Fruit fly (Drosophila melanogaster) whole organism, embryonic: ENCODE results near the gene HP1b.
A peak's percentile ranks its signal among the peaks of the same experiment; 100 is the strongest.

Source experiments
- Ada2b ChIP-seq: fragments of 200-800 bp; sonication (Bioruptor generic); IDR thresholded peaks from 2 replicates; pipeline ENCODE4 v1.3.6; 2022; ENCODE audit warnings: missing biosample characterization, missing genetic modification characterization
- Adf1 ChIP-seq: fragments of 200-800 bp; sonication (Bioruptor generic); IDR thresholded peaks from 2 replicates; pipeline ENCODE4 v1.3.6; 2022; ENCODE audit warnings: missing biosample characterization, missing genetic modification characterization
- C15 ChIP-seq: fragments of 200-800 bp; sonication (Bioruptor generic); IDR thresholded peaks from 3 replicates; pipeline ENCODE4 v1.3.6; 2022; ENCODE audit warnings: missing biosample characterization, missing genetic modification characterization
- CG11695 ChIP-seq: fragments of 200-800 bp; sonication (Bioruptor generic); IDR thresholded peaks from 3 replicates; pipeline ENCODE4 v1.3.6; 2022; ENCODE audit warnings: missing biosample characterization, missing genetic modification characterization
- CG11723 ChIP-seq: fragments of 200-800 bp; sonication (Bioruptor generic); optimal IDR thresholded peaks from 2 replicates; lab custom pipeline; 2017; ENCODE audit warnings: missing biosample characterization, mild to moderate bottlenecking, missing genetic modification characterization
- CG12299 ChIP-seq: fragments of 200-800 bp; sonication (Bioruptor generic); optimal IDR thresholded peaks from 2 replicates; lab custom pipeline; 2018; ENCODE audit warnings: missing biosample characterization, mild to moderate bottlenecking, missing genetic modification characterization
- CG14965 ChIP-seq: fragments of 200-800 bp; sonication (Bioruptor generic); optimal IDR thresholded peaks from 2 replicates; lab custom pipeline; 2016; ENCODE audit warnings: missing biosample characterization, missing genetic modification characterization, borderline replicate concordance
- CG15696 ChIP-seq: fragments of 200-800 bp; sonication (Bioruptor generic); optimal IDR thresholded peaks from 2 replicates; lab custom pipeline; 2019; ENCODE audit warnings: missing biosample characterization, mild to moderate bottlenecking, missing genetic modification characterization, moderate library complexity
- CG17612 ChIP-seq: fragments of 200-800 bp; sonication (Bioruptor generic); IDR thresholded peaks from 2 replicates; pipeline ENCODE4 v1.3.6; 2022; ENCODE audit warnings: missing biosample characterization, missing genetic modification characterization
- CG31388 ChIP-seq: fragments of 200-800 bp; sonication (Bioruptor generic); optimal IDR thresholded peaks from 2 replicates; lab custom pipeline; 2016; ENCODE audit warnings: missing biosample characterization, missing genetic modification characterization
- CG3281 ChIP-seq: fragments of 200-800 bp; sonication (Bioruptor generic); optimal IDR thresholded peaks from 3 replicates; lab custom pipeline; 2017; ENCODE audit warnings: missing biosample characterization, mild to moderate bottlenecking, missing genetic modification characterization
- CG34422 ChIP-seq: fragments of 200-800 bp; sonication (Bioruptor generic); IDR thresholded peaks from 3 replicates; pipeline ENCODE4 v1.3.6; 2022; ENCODE audit warnings: missing biosample characterization, missing genetic modification characterization
- CG3726 ChIP-seq: fragments of 200-800 bp; sonication (Bioruptor generic); IDR thresholded peaks from 3 replicates; pipeline ENCODE4, ENCODE4 v1.3.6; 2022; ENCODE audit warnings: missing biosample characterization, missing genetic modification characterization
- CG42726 ChIP-seq: fragments of 200-800 bp; sonication (Bioruptor generic); IDR thresholded peaks from 2 replicates; pipeline ENCODE4 v1.3.6; 2022; ENCODE audit warnings: missing biosample characterization, missing genetic modification characterization; ENCODE audit not compliant: partially characterized antibody
- CG5180 ChIP-seq: fragments of 200-800 bp; sonication (Bioruptor generic); optimal IDR thresholded peaks from 3 replicates; lab custom pipeline; 2017; ENCODE audit warnings: missing biosample characterization, missing genetic modification characterization, mild to moderate bottlenecking, moderate library complexity, missing genetic modification reagents
- CG5953 ChIP-seq: fragments of 200-800 bp; sonication (Bioruptor generic); IDR thresholded peaks from 2 replicates; pipeline ENCODE4 v1.3.6; 2022; ENCODE audit warnings: missing biosample characterization, missing genetic modification characterization
- CG6654 ChIP-seq: fragments of 200-800 bp; sonication (Bioruptor generic); optimal IDR thresholded peaks from 2 replicates; lab custom pipeline; 2017; ENCODE audit warnings: missing biosample characterization, mild to moderate bottlenecking, missing genetic modification characterization
- CG6683 ChIP-seq: fragments of 200-800 bp; sonication (Bioruptor generic); optimal IDR thresholded peaks from 2 replicates; lab custom pipeline; 2017; ENCODE audit warnings: missing biosample characterization, mild to moderate bottlenecking, missing genetic modification characterization, missing genetic modification reagents
- CG7786 ChIP-seq: fragments of 200-800 bp; sonication (Bioruptor generic); optimal IDR thresholded peaks from 2 replicates; lab custom pipeline; 2016; ENCODE audit warnings: missing biosample characterization, missing genetic modification characterization
- CG8359 ChIP-seq: fragments of 200-800 bp; sonication (Bioruptor generic); optimal IDR thresholded peaks from 2 replicates; lab custom pipeline; 2017; ENCODE audit warnings: missing biosample characterization, mild to moderate bottlenecking, missing genetic modification characterization, borderline replicate concordance
- CG8765 ChIP-seq: fragments of 200-800 bp; sonication (Bioruptor generic); IDR thresholded peaks from 2 replicates; pipeline ENCODE4 v1.3.6; 2022; ENCODE audit warnings: missing biosample characterization, missing genetic modification characterization
- CrebB ChIP-seq: fragments of 200-800 bp; sonication (Bioruptor generic); optimal IDR thresholded peaks from 3 replicates; lab custom pipeline; 2018; ENCODE audit warnings: missing biosample characterization, mild to moderate bottlenecking, missing genetic modification characterization
- Dll ChIP-seq: fragments of 200-800 bp; sonication (Bioruptor generic); IDR thresholded peaks from 4 replicates; pipeline ENCODE4 v1.3.6; 2022; ENCODE audit warnings: missing biosample characterization, missing genetic modification characterization; ENCODE audit not compliant: partially characterized antibody
- E2f1 ChIP-seq: fragments of 200-800 bp; sonication (Bioruptor generic); IDR thresholded peaks from 2 replicates; pipeline ENCODE4 v1.3.6; 2022; ENCODE audit warnings: missing biosample characterization, missing genetic modification characterization
- Gsc ChIP-seq: fragments of 200-800 bp; sonication (Bioruptor generic); IDR thresholded peaks from 2 replicates; pipeline ENCODE4 v1.3.6; 2022; ENCODE audit warnings: missing biosample characterization, missing genetic modification characterization
- HLHmδ ChIP-seq: fragments of 200-800 bp; sonication (Bioruptor generic); optimal IDR thresholded peaks from 2 replicates; lab custom pipeline; 2018; ENCODE audit warnings: missing biosample characterization, mild to moderate bottlenecking, missing genetic modification characterization, moderate library complexity
- MTF-1 ChIP-seq: fragments of 200-800 bp; sonication (Bioruptor generic); optimal IDR thresholded peaks from 2 replicates; lab custom pipeline; 2018; ENCODE audit warnings: missing biosample characterization, mild to moderate bottlenecking, missing genetic modification characterization, borderline replicate concordance
- Meics ChIP-seq: fragments of 200-800 bp; sonication (Bioruptor generic); optimal IDR thresholded peaks from 2 replicates; lab custom pipeline; 2017; ENCODE audit warnings: missing biosample characterization, mild to moderate bottlenecking, missing genetic modification characterization
- Mes4 ChIP-seq: fragments of 200-800 bp; sonication (Bioruptor generic); optimal IDR thresholded peaks from 2 replicates; lab custom pipeline; 2016; ENCODE audit warnings: missing biosample characterization, missing genetic modification characterization
- Opbp ChIP-seq: fragments of 200-800 bp; sonication (Bioruptor generic); IDR thresholded peaks from 3 replicates; pipeline ENCODE4 v1.3.6; 2022; ENCODE audit warnings: missing biosample characterization, missing genetic modification characterization; ENCODE audit not compliant: partially characterized antibody
- PHDP ChIP-seq: fragments of 200-800 bp; sonication (Bioruptor generic); optimal IDR thresholded peaks from 3 replicates; lab custom pipeline; 2018; ENCODE audit warnings: missing biosample characterization, mild to moderate bottlenecking, missing genetic modification characterization, moderate library complexity
- Scr ChIP-seq: fragments of 200-800 bp; sonication (Bioruptor generic); IDR thresholded peaks from 2 replicates; pipeline ENCODE4 v1.3.6; 2022; ENCODE audit warnings: missing biosample characterization, missing genetic modification characterization; ENCODE audit not compliant: partially characterized antibody
- ab ChIP-seq: fragments of 200-800 bp; sonication (Bioruptor generic); optimal IDR thresholded peaks from 2 replicates; lab custom pipeline; 2016; ENCODE audit warnings: missing biosample characterization, missing genetic modification characterization
- al ChIP-seq: fragments of 200-800 bp; sonication (Bioruptor generic); IDR thresholded peaks from 2 replicates; pipeline ENCODE4 v1.3.6; 2022; ENCODE audit warnings: missing biosample characterization, missing genetic modification characterization
- amos ChIP-seq: fragments of 200-800 bp; sonication (Bioruptor generic); IDR thresholded peaks from 2 replicates; pipeline ENCODE4 v1.3.6; 2022; ENCODE audit warnings: missing biosample characterization, missing genetic modification characterization; ENCODE audit not compliant: partially characterized antibody
- ase ChIP-seq: fragments of 200-800 bp; sonication (Bioruptor generic); IDR thresholded peaks from 3 replicates; pipeline ENCODE4 v1.3.6; 2022; ENCODE audit warnings: missing biosample characterization, missing genetic modification characterization
- ash1 ChIP-seq: fragments of 200-800 bp; sonication (Bioruptor generic); optimal IDR thresholded peaks from 2 replicates; lab custom pipeline; 2018; ENCODE audit warnings: missing biosample characterization, mild to moderate bottlenecking, missing genetic modification characterization
- cg ChIP-seq: fragments of 200-800 bp; sonication (Bioruptor generic); optimal IDR thresholded peaks from 3 replicates; lab custom pipeline; 2019; ENCODE audit warnings: missing biosample characterization, mild to moderate bottlenecking, missing genetic modification characterization, moderate library complexity
- chm ChIP-seq: fragments of 200-800 bp; sonication (Bioruptor generic); IDR thresholded peaks from 2 replicates; pipeline ENCODE4 v1.3.6; 2022; ENCODE audit warnings: missing biosample characterization, missing genetic modification characterization
- ci ChIP-seq: fragments of 200-800 bp; sonication (Bioruptor generic); IDR thresholded peaks from 3 replicates; pipeline ENCODE4 v1.3.6; 2022; ENCODE audit warnings: missing biosample characterization, missing genetic modification characterization
- crp ChIP-seq, 2 experiments: fragments of 200-800 bp; sonication (Bioruptor generic); optimal IDR thresholded peaks; 2 replicates in 1 of 2; 3 replicates in 1 of 2; lab custom pipeline; 2017; ENCODE audit warnings: missing biosample characterization in 2 of 2, missing genetic modification characterization in 2 of 2, mild to moderate bottlenecking in 1 of 2, moderate library complexity in 1 of 2
- dysf ChIP-seq: fragments of 200-800 bp; sonication (Bioruptor generic); IDR thresholded peaks from 3 replicates; pipeline ENCODE4 v1.3.6; 2022; ENCODE audit warnings: missing biosample characterization, missing genetic modification characterization
- ind ChIP-seq: fragments of 200-800 bp; sonication (Bioruptor generic); optimal IDR thresholded peaks from 3 replicates; lab custom pipeline; 2016; ENCODE audit warnings: missing biosample characterization, missing genetic modification characterization
- nom ChIP-seq: fragments of 200-800 bp; sonication (Bioruptor generic); optimal IDR thresholded peaks from 2 replicates; lab custom pipeline; 2017; ENCODE audit warnings: missing biosample characterization, missing genetic modification characterization, mild to moderate bottlenecking, moderate library complexity, missing genetic modification reagents
- org-1 ChIP-seq: fragments of 200-800 bp; sonication (Bioruptor generic); optimal IDR thresholded peaks from 2 replicates; lab custom pipeline; 2017; ENCODE audit warnings: missing biosample characterization, missing genetic modification characterization
- pan ChIP-seq, 4 experiments: fragments of >200 bp in 3 of 4; fragments of 200-800 bp in 1 of 4; sonication (Bioruptor generic) in 1 of 4; optimal IDR thresholded peaks in 3 of 4; IDR thresholded peaks in 1 of 4; 2 replicates each; pipeline versions ENCODE4 v1.3.6 to Lab custom; 2017 to 2022; ENCODE audit warnings: missing biosample characterization in 2 of 4, missing genetic modification characterization in 2 of 4, mixed read lengths in 1 of 4
- pb ChIP-seq: fragments of 200-800 bp; sonication (Bioruptor generic); optimal IDR thresholded peaks from 3 replicates; lab custom pipeline; 2016; ENCODE audit warnings: missing biosample characterization, missing genetic modification characterization
- scrt ChIP-seq: fragments of 200-800 bp; sonication (Bioruptor generic); optimal IDR thresholded peaks from 2 replicates; lab custom pipeline; 2018; ENCODE audit warnings: missing biosample characterization, mild to moderate bottlenecking, missing genetic modification characterization, moderate library complexity
- slbo ChIP-seq: fragments of 200-800 bp; sonication (Bioruptor generic); IDR thresholded peaks from 2 replicates; pipeline ENCODE4 v1.3.6; 2022; ENCODE audit warnings: missing biosample characterization, missing genetic modification characterization

Gene HP1b

dm6 chrX:9042457-9043045, 38.3 kb upstream of the HP1b start (continued):
- TF ChIP-seq pan (optimal IDR thresholded peaks at IDR 0.05; lab: Kevin White, UChicago) (no peak), pan (GFP tag; optimal IDR thresholded peaks at IDR 0.05 in 1 of 2, IDR thresholded peaks at IDR 0.05 in 1 of 2) (peak in 1 of 2 experiments; percentile 22), CrebB (tag; lab: Kevin White, UChicago) (no peak), Dll (GFP tag; lab: Robert Waterston, UW) (no peak), Meics (GFP tag; lab: Kevin White, UChicago) (no peak), Gsc (GFP tag; lab: Robert Waterston, UW) (no peak), MTF-1 (GFP tag; lab: Kevin White, UChicago) (no peak), CG11695 (GFP tag; lab: Robert Waterston, UW) (0 out of 3 replicates have a peak, but pooled peaks have one; percentile 16), ind (GFP tag; lab: Kevin White, UChicago) (no peak), chm (GFP tag; lab: Robert Waterston, UW) (no peak), CG17612 (no peak), CG6654 (no peak), CG3281 (no peak), pb (no peak), ash1 (GFP tag; lab: Kevin White, UChicago) (no peak), ci (peak; percentile 61; the same call in 2 of the 3 replicates), Opbp (GFP tag; lab: Robert Waterston, UW) (no peak; the same call in 2 of the 3 replicates), Scr (peak; percentile 40; the same call in 1 of the 2 replicates), crp (GFP tag; optimal IDR thresholded peaks at IDR 0.05; lab: Kevin White, UChicago) (no peak), CG5953 (GFP tag; lab: Robert Waterston, UW) (no peak), scrt (no peak), CG15696 (tag; lab: Kevin White, UChicago) (no peak), cg (GFP tag; lab: Kevin White, UChicago) (peak; percentile 61), Adf1 (GFP tag; lab: Robert Waterston, UW) (peak; percentile 82), Ada2b (no peak), amos (peak; percentile 33; the same call in 1 of the 2 replicates), ab (GFP tag; lab: Kevin White, UChicago) (no peak), CG11723 (GFP tag; lab: Kevin White, UChicago) (no peak), CG42726 (GFP tag; lab: Robert Waterston, UW) (no peak), HLHmδ (GFP tag; lab: Kevin White, UChicago) (peak; percentile 35), dysf (GFP tag; lab: Robert Waterston, UW) (no peak), PHDP (tag; lab: Kevin White, UChicago) (peak; percentile 22), ase (no peak), CG6683 (GFP tag; lab: Kevin White, UChicago) (no peak), CG7786 (GFP tag; lab: Kevin White, UChicago) (no peak), al (no peak), CG3726 (no peak), CG12299 (tag; lab: Kevin White, UChicago) (no peak), CG8359 (GFP tag; lab: Kevin White, UChicago) (no peak), CG14965 (no peak), CG34422 (GFP tag; lab: Robert Waterston, UW) (no peak), E2f1 (GFP tag; lab: Robert Waterston, UW) (peak; percentile 14; the same call in 1 of the 2 replicates), Mes4 (no peak), org-1 (GFP tag; lab: Kevin White, UChicago) (no peak), CG5180 (no peak), nom (GFP tag; lab: Kevin White, UChicago) (peak; percentile 66), C15 (GFP tag; lab: Robert Waterston, UW) (no peak), CG31388 (no peak), CG8765 (GFP tag; lab: Robert Waterston, UW) (no peak), slbo (peak; percentile 32; the same call in 1 of the 2 replicates)
